Worm (Caenorhabditis elegans): Measurements from ENCODE around the gene K12H6.5.

Gene K12H6.5

DNA sequence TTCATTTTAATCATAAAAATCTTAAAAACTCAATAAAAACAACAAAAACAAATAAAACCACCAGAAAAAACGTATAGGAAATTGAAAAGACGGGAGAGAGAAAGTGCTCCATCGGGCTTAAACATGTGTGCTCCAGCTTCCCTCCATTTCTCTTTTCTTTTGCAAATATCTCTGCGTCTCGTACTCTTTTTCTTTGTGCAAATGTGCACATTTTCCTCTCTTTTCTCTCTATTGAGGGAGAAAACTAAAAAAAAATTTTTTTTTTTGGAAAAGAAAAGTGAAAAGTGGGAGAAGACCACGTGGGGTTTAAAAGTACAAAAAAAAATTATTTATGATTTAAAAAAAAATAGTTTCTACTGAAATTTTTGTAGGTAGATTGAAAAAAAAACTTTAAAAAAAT, 21.7 kb downstream of the K12H6.5 start:
- no peak for TF ChIP-seq T22C8.4 (GFP tag; IDR thresholded peaks at IDR 0.05)
- TF ChIP-seq klf-2 (GFP tag; conservative IDR thresholded peaks at IDR 0.05), result no peak
- TF ChIP-seq cog-1 (tag; optimal IDR thresholded peaks at IDR 0.05), result no peak
- TF ChIP-seq med-1 (GFP tag; optimal IDR thresholded peaks at IDR 0.05; ENCODE audit: insufficient read depth), result no peak
- no peak for TF ChIP-seq ztf-29 (GFP tag; IDR thresholded peaks at IDR 0.05)
- no peak for TF ChIP-seq ref-1 (GFP tag; conservative IDR thresholded peaks at IDR 0.05)
- TF ChIP-seq tab-1 (GFP tag; IDR thresholded peaks at IDR 0.05), result no peak
- no peak for TF ChIP-seq ztf-23 (GFP tag; IDR thresholded peaks at IDR 0.05)
- no peak for TF ChIP-seq flt-1 (GFP tag; IDR thresholded peaks at IDR 0.05)

DNA sequence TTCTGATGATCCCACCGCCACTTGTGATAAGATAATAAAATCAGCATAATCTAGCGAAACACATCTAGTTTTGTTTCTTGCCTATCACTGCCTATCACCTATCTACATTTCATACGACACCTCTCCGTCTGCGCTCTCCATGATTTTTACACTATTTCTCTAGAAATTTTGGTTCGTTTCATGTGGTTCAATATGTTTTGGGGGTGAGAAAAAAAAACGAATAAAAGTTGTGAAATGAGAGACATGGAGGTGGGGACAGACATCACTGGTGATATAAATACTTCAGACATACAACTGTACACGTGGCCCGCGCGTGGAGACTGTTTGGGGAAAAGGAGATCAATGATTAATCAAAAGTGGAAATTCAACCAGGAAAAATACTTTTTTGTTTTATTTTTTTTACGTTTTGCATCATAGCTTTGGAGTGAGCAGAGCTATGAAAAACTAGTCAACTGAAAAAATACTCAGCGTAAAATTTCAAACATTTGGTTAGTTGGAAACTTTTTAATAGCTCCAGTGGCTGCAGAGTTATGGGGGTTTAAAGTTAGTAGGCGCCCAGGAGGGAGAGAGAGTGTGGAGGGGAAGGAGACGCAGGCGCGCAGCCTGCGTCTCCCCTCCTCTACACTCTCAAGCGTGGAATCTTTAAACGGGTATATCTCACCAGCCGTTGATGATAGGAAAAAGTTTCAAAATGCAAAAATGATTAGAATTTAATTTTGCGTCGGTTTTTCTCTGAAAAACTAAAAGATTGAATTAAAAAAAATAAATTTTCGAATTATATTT, 23.0 kb downstream of the K12H6.5 start:
- TF ChIP-seq ztf-29 (GFP tag; IDR thresholded peaks at IDR 0.05), result no peak
- TF ChIP-seq klf-2 (GFP tag; conservative IDR thresholded peaks at IDR 0.05), result no peak
- no peak for TF ChIP-seq tab-1 (GFP tag; IDR thresholded peaks at IDR 0.05)
- no peak for TF ChIP-seq ztf-23 (GFP tag; IDR thresholded peaks at IDR 0.05)
- no peak for TF ChIP-seq cog-1 (tag; optimal IDR thresholded peaks at IDR 0.05)
- TF ChIP-seq T22C8.4 (GFP tag; IDR thresholded peaks at IDR 0.05), result no peak
- no peak for TF ChIP-seq med-1 (GFP tag; optimal IDR thresholded peaks at IDR 0.05; ENCODE audit: insufficient read depth)
- TF ChIP-seq ref-1 (GFP tag; conservative IDR thresholded peaks at IDR 0.05), result no peak

DNA sequence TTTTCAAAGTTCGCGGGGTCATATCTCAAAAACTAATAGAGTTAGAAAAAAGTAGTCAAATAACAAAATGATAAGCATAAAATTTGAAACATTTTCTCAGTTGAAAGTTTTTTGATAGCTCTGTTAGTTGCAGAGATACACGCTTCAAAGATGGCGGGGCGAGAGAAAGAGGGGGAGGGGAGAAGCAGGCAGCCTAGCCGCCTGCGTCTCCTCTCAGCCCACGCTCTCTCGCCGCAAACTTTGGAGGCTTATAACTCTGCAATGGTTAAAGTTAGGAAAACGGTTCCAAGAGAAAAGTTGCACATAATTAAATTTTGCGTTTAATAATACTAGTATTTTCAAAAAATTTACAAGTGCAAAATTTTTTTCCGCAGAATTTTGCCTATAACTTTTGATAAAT, 24.2 kb downstream of the K12H6.5 start:
- no peak for TF ChIP-seq cog-1 (tag; optimal IDR thresholded peaks at IDR 0.05)

DNA sequence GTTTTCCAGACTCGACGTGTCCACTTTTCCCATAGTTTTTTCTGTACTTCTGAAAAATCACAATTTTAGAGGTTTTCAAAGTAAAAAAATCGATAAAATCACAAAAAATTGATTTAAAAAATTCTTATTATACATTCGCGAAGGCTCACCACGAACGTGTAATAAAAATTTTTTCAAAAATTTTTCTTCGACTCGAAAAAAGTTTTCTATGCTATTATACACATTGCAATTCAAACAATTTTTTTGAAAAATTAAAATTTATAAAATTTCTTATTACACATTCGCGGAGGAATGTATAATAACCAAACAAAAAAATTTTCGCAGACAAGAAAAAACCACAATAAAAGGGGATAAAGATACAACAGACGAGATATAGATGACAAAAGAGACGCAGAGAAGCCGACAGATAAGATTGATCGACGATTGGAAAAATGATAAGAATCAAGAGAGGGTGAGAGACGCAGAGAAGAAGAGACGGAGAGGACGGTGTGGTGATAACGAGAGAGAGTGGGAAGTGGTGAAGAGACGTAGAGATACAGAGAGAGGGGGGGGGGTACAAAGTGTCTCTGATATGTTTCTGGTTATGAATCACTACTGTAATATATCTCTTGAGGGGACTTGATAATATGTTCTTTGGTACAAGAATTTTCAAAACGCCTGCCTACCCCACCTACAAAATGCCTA, 25.3 kb downstream of the K12H6.5 start, which contains the start of gene nhr-119:
Gene nhr-119, minus strand, starts transcription at position 51 of the 684 bp plus-strand sequence.
- TF ChIP-seq klf-2 (GFP tag; conservative IDR thresholded peaks at IDR 0.05) (no peak), cog-1 (tag; optimal IDR thresholded peaks at IDR 0.05) (peak; percentile 10)

DNA sequence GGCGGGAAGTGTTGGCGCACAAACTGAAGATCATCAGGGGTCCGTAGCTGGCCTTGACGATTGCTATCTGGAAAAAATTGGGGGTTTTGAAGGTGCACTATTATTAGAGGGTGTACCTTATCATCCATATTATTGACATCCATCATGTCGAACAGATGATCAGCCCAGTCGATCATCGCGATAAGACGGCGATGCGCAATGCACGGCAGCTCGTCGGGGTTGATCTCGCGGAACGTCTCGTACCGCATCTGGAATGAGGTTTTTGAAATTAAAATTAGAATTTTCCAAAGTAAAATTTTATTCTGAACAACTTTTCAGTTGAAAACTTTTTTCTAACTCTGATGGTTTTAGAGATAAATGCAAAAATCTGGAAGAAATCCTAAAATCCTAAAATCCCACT, 28.0 kb downstream of the K12H6.5 start:
- TF ChIP-seq ztf-29 (GFP tag; IDR thresholded peaks at IDR 0.05) (no peak), flt-1 (GFP tag; IDR thresholded peaks at IDR 0.05) (no peak), tab-1 (GFP tag; IDR thresholded peaks at IDR 0.05) (no peak), med-1 (GFP tag; optimal IDR thresholded peaks at IDR 0.05; ENCODE audit: insufficient read depth) (no peak), klf-2 (GFP tag; conservative IDR thresholded peaks at IDR 0.05) (no peak), ztf-23 (GFP tag; IDR thresholded peaks at IDR 0.05) (no peak), ref-1 (GFP tag; conservative IDR thresholded peaks at IDR 0.05) (no peak), cog-1 (tag; optimal IDR thresholded peaks at IDR 0.05) (no peak), T22C8.4 (GFP tag; IDR thresholded peaks at IDR 0.05) (no peak)

DNA sequence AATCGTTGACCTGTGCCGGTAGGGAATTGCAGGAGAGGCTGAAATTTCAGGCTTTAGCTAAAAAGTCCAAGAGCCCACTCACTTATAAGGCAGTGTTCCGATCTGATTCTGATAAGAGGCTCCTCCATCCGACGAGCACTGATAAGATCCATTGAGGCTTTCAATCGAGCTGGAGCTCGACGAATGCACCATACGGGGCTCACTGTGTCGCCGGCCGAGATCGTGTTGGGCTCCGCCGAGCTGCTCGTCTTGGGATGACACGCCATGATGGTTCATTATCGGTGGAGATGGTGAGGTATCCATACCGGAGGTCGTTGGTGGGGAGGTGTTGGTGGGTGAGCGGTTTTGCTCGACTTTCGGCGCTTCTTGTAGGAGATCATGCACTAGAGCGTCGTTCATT, 29.5 kb downstream of the K12H6.5 start:
- TF ChIP-seq med-1 (GFP tag; optimal IDR thresholded peaks at IDR 0.05; ENCODE audit: insufficient read depth), result no peak

DNA sequence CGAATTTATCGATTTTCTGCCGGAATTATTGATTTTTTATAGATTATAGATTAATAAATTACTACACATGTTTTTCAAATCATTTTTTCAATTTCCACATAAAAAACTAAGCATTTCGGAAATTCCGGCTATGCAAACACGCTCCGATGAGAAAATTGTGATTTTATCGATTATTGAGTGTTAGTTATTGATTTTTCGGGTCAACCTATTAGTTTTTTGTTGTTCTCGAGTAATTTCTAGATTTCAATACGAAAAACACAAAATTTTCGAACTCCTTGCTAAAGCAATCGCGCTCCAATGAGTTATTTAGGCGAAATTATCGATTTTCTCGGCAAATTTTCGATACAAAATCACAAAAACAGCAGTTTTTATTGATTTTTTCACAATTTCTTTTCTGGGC, 30.6 kb downstream of the K12H6.5 start:
- TF ChIP-seq T22C8.4 (GFP tag; IDR thresholded peaks at IDR 0.05), result no peak
- no peak for TF ChIP-seq med-1 (GFP tag; optimal IDR thresholded peaks at IDR 0.05; ENCODE audit: insufficient read depth)
- TF ChIP-seq ztf-29 (GFP tag; IDR thresholded peaks at IDR 0.05), result no peak
- TF ChIP-seq ref-1 (GFP tag; conservative IDR thresholded peaks at IDR 0.05), result no peak
- no peak for TF ChIP-seq klf-2 (GFP tag; conservative IDR thresholded peaks at IDR 0.05)
- no peak for TF ChIP-seq cog-1 (tag; optimal IDR thresholded peaks at IDR 0.05)
- TF ChIP-seq flt-1 (GFP tag; IDR thresholded peaks at IDR 0.05), result no peak
- TF ChIP-seq tab-1 (GFP tag; IDR thresholded peaks at IDR 0.05), result no peak
- no peak for TF ChIP-seq ztf-23 (GFP tag; IDR thresholded peaks at IDR 0.05)

DNA sequence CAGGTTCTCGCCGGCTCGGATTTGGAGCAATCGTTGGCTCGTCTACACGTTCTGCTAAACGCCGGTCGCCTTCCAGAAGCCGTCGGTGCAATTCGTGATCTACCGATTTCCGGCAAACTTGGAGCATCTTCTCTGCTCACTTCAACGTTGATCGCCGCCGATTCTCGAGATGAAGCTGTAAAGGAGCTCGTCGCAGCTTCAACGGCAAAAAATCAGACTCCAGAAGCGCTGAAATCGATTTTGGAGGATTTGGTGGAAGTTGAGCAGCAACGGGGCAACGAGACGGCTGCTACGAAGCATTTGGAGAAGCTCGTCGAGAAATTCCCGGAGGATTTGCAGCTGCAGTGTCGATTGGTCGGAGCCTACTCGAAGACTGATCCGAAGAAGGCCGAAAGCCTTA, 34.3 kb downstream of the K12H6.5 start:
- TF ChIP-seq cog-1 (tag; optimal IDR thresholded peaks at IDR 0.05) (no peak), ref-1 (GFP tag; conservative IDR thresholded peaks at IDR 0.05) (no peak), tab-1 (GFP tag; IDR thresholded peaks at IDR 0.05) (no peak), med-1 (GFP tag; optimal IDR thresholded peaks at IDR 0.05; ENCODE audit: insufficient read depth) (no peak), flt-1 (GFP tag; IDR thresholded peaks at IDR 0.05) (no peak), ztf-29 (GFP tag; IDR thresholded peaks at IDR 0.05) (no peak), ztf-23 (GFP tag; IDR thresholded peaks at IDR 0.05) (no peak), T22C8.4 (GFP tag; IDR thresholded peaks at IDR 0.05) (no peak), klf-2 (GFP tag; conservative IDR thresholded peaks at IDR 0.05) (no peak)

DNA sequence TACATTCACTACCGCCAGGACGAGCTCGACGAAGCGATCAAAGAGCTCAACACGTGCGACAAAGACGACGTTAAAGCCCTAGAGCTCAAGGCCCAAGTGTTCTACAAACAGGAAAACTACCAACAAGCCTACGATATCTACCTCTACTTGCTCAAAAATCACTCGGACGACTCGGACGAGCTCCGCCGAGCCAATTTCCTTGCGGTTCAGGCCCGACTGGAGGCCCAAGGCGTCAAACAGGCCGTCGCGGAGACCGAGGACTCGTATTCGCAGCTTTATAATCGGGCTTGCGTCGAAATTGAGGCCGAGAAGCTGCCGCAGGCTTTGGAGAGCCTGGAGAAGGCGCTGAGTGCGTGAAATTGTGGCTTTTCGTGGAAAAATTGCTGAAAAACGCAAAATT, 38.1 kb downstream of the K12H6.5 start:
- TF ChIP-seq T22C8.4 (GFP tag; IDR thresholded peaks at IDR 0.05) (no peak), cog-1 (tag; optimal IDR thresholded peaks at IDR 0.05) (no peak), ref-1 (GFP tag; conservative IDR thresholded peaks at IDR 0.05) (no peak), tab-1 (GFP tag; IDR thresholded peaks at IDR 0.05) (no peak), med-1 (GFP tag; optimal IDR thresholded peaks at IDR 0.05; ENCODE audit: insufficient read depth) (no peak), ztf-29 (GFP tag; IDR thresholded peaks at IDR 0.05) (no peak), ztf-23 (GFP tag; IDR thresholded peaks at IDR 0.05) (no peak), flt-1 (GFP tag; IDR thresholded peaks at IDR 0.05) (no peak), klf-2 (GFP tag; conservative IDR thresholded peaks at IDR 0.05) (no peak)

DNA sequence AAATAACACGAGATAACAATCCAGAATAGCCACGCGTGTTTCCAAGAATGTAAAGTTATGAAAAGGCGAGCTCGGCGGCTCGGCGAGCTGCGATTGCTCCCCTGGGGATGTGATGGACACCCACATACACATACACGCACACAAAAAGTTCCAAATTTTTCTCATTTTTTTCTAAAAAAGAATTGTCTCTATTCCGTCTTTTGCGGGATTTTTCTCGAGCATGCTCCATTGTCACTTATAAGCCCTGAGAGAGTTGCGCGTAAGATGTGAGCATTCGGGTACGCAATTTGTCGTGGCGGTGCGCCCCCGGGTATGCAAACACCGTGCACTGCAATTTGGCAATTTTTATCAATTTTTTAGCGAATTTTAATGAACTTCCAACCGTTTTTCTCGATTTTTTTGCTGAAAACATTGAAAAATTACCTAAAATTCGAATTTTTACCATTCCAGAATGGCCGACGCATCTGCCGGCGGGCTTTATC, 38.9 kb downstream of the K12H6.5 start, which contains the start of the genes F08D12.12 and srpa-72:
Gene F08D12.12, minus strand, starts transcription at position 51 of the 482 bp plus-strand sequence.
Gene srpa-72, plus strand, starts transcription at position 451 of the 482 bp plus-strand sequence.
- TF ChIP-seq ref-1 (GFP tag; conservative IDR thresholded peaks at IDR 0.05) (no peak), flt-1 (GFP tag; IDR thresholded peaks at IDR 0.05) (no peak), ztf-29 (GFP tag; IDR thresholded peaks at IDR 0.05) (no peak; the same call in 1 of the 2 replicates), ztf-23 (GFP tag; IDR thresholded peaks at IDR 0.05) (no peak), T22C8.4 (GFP tag; IDR thresholded peaks at IDR 0.05) (no peak), med-1 (GFP tag; optimal IDR thresholded peaks at IDR 0.05; ENCODE audit: insufficient read depth) (no peak), tab-1 (GFP tag; IDR thresholded peaks at IDR 0.05) (no peak), klf-2 (GFP tag; conservative IDR thresholded peaks at IDR 0.05) (no peak), cog-1 (tag; optimal IDR thresholded peaks at IDR 0.05) (no peak)
